Fruit fly (Drosophila melanogaster): ENCODE measurements around the gene CG31882.
A peak's percentile ranks its signal among the peaks of the same experiment; 100 is the strongest.

The CG31882 gene

DNA sequence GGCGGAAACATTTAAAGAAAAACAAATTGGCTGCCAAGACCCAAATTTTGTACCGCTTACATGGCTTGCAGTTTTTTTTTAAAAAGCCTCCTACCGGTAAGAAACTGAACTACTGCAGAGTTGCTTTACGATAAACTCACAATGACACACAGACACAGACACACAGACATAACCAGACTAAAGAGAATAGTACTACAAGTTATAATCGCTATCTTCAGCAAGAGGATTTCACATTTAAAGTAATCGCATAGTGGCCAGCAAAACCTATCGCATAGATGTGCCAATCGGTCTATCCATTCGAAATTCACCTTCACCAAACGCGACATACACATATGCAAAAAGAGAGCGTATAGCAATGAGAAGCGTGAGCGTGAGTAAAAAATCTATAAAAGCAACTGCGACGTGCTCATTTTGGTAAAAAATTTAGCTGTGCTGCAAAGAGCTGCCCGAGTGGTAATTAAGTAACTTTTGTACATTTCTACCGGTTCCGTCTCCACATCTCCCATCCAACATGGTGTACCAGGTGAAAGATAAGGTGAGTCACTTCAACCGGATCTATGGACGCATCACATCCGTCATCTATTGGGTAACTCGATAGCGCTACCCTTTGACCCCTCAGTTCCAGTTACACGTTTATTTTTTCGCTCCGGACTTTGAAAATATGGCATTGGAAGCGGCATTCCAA lies 11.9 kb downstream of the CG31882 start, which contains the start of gene Trx2:
Gene Trx2, plus strand, starts transcription at position 161 of the 685 bp plus-strand sequence.
- peak; percentile 55; the same call in 1 of the 2 replicates for TF ChIP-seq CG12605 (GFP tag; IDR thresholded peaks at IDR 0.05)
- TF ChIP-seq CG4496 (GFP tag; IDR thresholded peaks at IDR 0.05): peak; percentile 57
- no peak for TF ChIP-seq CG14655 (GFP tag; optimal IDR thresholded peaks at IDR 0.05)
- TF ChIP-seq CG13204 (GFP tag; optimal IDR thresholded peaks at IDR 0.05): peak; percentile 40
- TF ChIP-seq fd96Ca (GFP tag; IDR thresholded peaks at IDR 0.05): no peak
- no peak for TF ChIP-seq CG34367 (tag; optimal IDR thresholded peaks at IDR 0.05)
- TF ChIP-seq Ets98B (GFP tag; IDR thresholded peaks at IDR 0.05): peak; percentile 46; the same call in 1 of the 2 replicates
- TF ChIP-seq D1 (tag; optimal IDR thresholded peaks at IDR 0.05): no peak
- TF ChIP-seq gl (tag; optimal IDR thresholded peaks at IDR 0.05): no peak
- peak; percentile 23 for TF ChIP-seq Pif1B (GFP tag; optimal IDR thresholded peaks at IDR 0.05)
- peak; percentile 21 for TF ChIP-seq Pif1A (GFP tag; optimal IDR thresholded peaks at IDR 0.05)
- no peak for TF ChIP-seq CG10348 (GFP tag; IDR thresholded peaks at IDR 0.05)
- TF ChIP-seq CG32121 (GFP tag; IDR thresholded peaks at IDR 0.05): no peak
- TF ChIP-seq CG8159 (tag; optimal IDR thresholded peaks at IDR 0.05): no peak
- TF ChIP-seq CG8301 (tag; optimal IDR thresholded peaks at IDR 0.05): no peak
- TF ChIP-seq Snoo (tag; optimal IDR thresholded peaks at IDR 0.05): peak; percentile 16
- no peak for TF ChIP-seq CG9948 (tag; optimal IDR thresholded peaks at IDR 0.05)
- TF ChIP-seq EcR (GFP tag; optimal IDR thresholded peaks at IDR 0.05): no peak
- TF ChIP-seq CG17806 (tag; optimal IDR thresholded peaks at IDR 0.05): no peak
- TF ChIP-seq rn (GFP tag; IDR thresholded peaks at IDR 0.05): no peak
- no peak for TF ChIP-seq CG15710 (tag; optimal IDR thresholded peaks at IDR 0.05)

DNA sequence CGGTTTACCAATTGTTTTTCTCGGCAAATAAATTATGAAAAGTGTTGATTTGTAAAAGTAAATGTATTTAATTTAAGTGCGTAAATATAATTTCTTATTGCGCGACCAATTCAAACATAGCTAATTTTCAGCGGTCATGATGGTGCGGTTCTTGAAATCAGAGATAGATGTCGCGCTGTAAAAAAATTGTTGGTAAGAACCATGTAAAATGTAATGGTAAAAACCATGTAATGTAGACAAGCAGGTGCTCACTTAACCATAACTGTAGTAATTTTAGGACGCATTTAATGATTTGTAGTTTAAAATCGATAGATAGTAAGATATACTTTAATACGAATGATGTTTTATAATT lies 12.5 kb downstream of the CG31882 start:
- TF ChIP-seq Pif1A (GFP tag; optimal IDR thresholded peaks at IDR 0.05) (no peak), CG34367 (tag; optimal IDR thresholded peaks at IDR 0.05) (no peak), CG12605 (GFP tag; IDR thresholded peaks at IDR 0.05) (no peak), CG32121 (GFP tag; IDR thresholded peaks at IDR 0.05) (no peak), Pif1B (GFP tag; optimal IDR thresholded peaks at IDR 0.05) (no peak), CG10348 (GFP tag; IDR thresholded peaks at IDR 0.05) (no peak), Snoo (tag; optimal IDR thresholded peaks at IDR 0.05) (no peak)

DNA sequence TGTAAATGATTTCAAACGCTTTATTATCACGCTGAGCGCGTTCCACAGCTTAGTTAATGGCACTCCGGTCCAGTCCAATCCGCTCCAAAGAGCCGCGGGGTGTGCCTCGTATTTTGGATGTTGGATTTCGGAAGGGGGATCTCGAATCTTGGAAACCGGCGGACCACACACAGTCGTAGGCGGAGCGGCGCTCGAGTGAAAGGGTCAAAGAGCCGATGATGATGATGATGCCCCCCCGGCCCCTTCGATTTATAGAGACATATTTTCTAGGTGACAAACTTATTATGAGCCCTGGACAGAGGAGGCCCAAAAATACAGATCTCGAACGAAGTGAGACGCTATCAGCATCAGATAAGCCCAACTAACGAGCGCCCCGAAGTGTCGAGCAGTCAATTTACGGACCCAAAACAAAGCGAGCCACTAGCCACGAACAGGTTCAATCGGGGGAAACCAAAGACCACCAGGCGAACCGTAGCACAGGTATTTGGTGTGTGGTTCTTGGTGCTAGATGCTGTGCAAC lies 15.7 kb downstream of the CG31882 start:
- TF ChIP-seq CG10348 (GFP tag; IDR thresholded peaks at IDR 0.05) (no peak), Snoo (tag; optimal IDR thresholded peaks at IDR 0.05) (no peak), D1 (tag; optimal IDR thresholded peaks at IDR 0.05) (no peak), CG8159 (tag; optimal IDR thresholded peaks at IDR 0.05) (no peak), fd96Ca (GFP tag; IDR thresholded peaks at IDR 0.05) (no peak), Pif1A (GFP tag; optimal IDR thresholded peaks at IDR 0.05) (no peak), Ets98B (GFP tag; IDR thresholded peaks at IDR 0.05) (no peak), CG32121 (GFP tag; IDR thresholded peaks at IDR 0.05) (no peak), CG17806 (tag; optimal IDR thresholded peaks at IDR 0.05) (no peak), rn (GFP tag; IDR thresholded peaks at IDR 0.05) (no peak), CG12605 (GFP tag; IDR thresholded peaks at IDR 0.05) (no peak), CG8301 (tag; optimal IDR thresholded peaks at IDR 0.05) (no peak)

DNA sequence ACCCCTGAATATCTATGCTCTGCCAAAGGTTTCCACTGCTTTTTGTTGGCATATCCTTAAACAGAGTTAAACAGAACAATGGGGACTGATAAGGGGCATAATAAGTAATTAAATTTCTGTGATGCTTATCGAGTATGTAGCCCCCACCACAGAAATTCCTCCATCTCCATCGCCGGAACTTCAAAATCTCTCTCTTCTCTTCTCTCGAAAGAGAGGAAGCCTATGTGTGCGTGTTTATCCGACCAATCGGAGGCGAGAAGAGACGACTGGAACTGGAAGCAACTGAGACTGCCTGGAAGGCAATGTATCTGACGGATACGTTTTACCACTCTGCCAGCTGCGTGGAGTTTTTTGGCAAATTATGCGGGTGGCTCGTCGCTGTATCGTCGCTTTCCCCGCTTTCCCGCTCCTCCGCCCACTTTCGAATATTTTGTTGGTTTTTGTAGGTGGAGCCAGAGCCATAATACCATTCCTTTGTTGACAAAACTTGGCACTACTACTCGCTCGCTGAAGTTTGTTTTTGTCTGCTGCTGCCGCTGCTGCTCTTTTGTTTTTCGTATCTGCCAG lies 17.0 kb downstream of the CG31882 start, which contains the start of gene gcm2:
Gene gcm2, plus strand, starts transcription at position 566 of the 567 bp plus-strand sequence.
- peak; percentile 10 for TF ChIP-seq CG13204 (GFP tag; optimal IDR thresholded peaks at IDR 0.05)
- TF ChIP-seq D1 (tag; optimal IDR thresholded peaks at IDR 0.05): no peak
- TF ChIP-seq EcR (GFP tag; optimal IDR thresholded peaks at IDR 0.05): no peak

DNA sequence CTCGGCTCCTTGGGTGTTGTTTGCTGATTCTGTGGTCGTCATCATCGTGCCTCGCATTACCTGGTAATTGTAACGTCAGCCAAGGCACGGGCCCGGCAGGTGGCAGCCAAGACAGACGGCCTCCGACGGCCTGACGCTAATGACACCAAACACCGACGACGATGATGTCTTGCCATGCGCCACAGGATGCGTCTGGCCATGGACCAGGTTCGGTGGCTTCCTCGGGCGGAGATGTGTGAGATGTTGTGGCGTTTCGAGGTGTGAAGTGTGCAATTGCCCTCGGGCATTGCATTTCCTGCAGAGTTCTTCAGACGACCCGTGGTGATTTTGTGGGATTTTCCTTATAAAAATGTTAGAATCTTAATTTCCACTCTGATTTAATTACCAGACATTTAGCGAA lies 23.0 kb downstream of the CG31882 start:
- TF ChIP-seq Snoo (tag; optimal IDR thresholded peaks at IDR 0.05): no peak
- no peak for TF ChIP-seq CG17806 (tag; optimal IDR thresholded peaks at IDR 0.05)
- no peak for TF ChIP-seq Pif1B (GFP tag; optimal IDR thresholded peaks at IDR 0.05)
- TF ChIP-seq CG12605 (GFP tag; IDR thresholded peaks at IDR 0.05): no peak
- TF ChIP-seq CG8301 (tag; optimal IDR thresholded peaks at IDR 0.05): no peak
- no peak for TF ChIP-seq CG10348 (GFP tag; IDR thresholded peaks at IDR 0.05)
- TF ChIP-seq rn (GFP tag; IDR thresholded peaks at IDR 0.05): no peak
- TF ChIP-seq CG13204 (GFP tag; optimal IDR thresholded peaks at IDR 0.05): no peak

DNA sequence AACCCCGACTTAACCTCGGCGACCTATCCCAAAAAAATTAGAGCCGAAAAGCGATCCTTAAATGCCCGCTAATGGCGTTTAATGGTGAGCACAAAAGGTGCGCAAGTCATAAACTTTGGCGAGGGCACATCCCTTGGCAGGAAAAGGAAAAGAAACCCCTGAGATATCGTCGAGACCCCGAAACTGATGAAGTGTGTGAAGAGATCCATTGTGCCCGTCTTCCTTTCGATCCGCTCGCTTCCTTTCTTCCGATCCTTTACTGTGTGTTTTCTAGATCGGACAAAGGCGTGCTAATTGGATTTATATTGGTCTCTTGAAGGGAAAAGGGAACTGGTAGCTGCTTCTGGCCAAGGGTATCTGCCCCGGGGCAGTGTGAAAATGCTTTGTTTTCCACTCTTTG lies 23.9 kb downstream of the CG31882 start:
- TF ChIP-seq CG10348 (GFP tag; IDR thresholded peaks at IDR 0.05) (no peak), CG15710 (tag; optimal IDR thresholded peaks at IDR 0.05) (no peak), D1 (tag; optimal IDR thresholded peaks at IDR 0.05) (no peak), CG14655 (GFP tag; optimal IDR thresholded peaks at IDR 0.05) (no peak)

DNA sequence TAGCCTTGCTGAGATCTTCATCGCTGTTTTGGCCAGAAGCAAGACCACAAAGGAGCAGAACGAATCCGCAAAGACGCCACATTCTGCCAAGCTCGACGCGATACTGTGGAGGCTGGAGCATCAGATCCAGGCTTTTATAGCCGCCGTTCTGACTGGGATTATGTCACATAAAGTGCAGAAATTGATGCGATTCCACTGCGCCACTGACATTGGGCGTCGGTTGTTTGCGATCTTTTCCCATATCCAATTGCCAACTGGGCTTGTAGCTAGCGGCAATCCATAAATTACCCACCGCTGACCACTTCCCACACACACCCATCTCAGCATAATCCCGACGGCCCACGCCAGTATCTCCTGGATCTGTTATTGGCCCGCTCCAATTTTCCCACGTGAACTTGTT lies 24.3 kb downstream of the CG31882 start, which contains the start of gene CG4382:
Gene CG4382, minus strand, starts transcription at position 101 of the 400 bp plus-strand sequence.
- TF ChIP-seq CG32121 (GFP tag; IDR thresholded peaks at IDR 0.05) (no peak), CG15710 (tag; optimal IDR thresholded peaks at IDR 0.05) (no peak), Pif1B (GFP tag; optimal IDR thresholded peaks at IDR 0.05) (no peak), CG12605 (GFP tag; IDR thresholded peaks at IDR 0.05) (no peak), CG4496 (GFP tag; IDR thresholded peaks at IDR 0.05) (no peak), Snoo (tag; optimal IDR thresholded peaks at IDR 0.05) (no peak), CG14655 (GFP tag; optimal IDR thresholded peaks at IDR 0.05) (no peak), CG8159 (tag; optimal IDR thresholded peaks at IDR 0.05) (no peak), fd96Ca (GFP tag; IDR thresholded peaks at IDR 0.05) (no peak), CG34367 (tag; optimal IDR thresholded peaks at IDR 0.05) (no peak), rn (GFP tag; IDR thresholded peaks at IDR 0.05) (no peak), EcR (GFP tag; optimal IDR thresholded peaks at IDR 0.05) (no peak), Ets98B (GFP tag; IDR thresholded peaks at IDR 0.05) (no peak), CG8301 (tag; optimal IDR thresholded peaks at IDR 0.05) (no peak), CG10348 (GFP tag; IDR thresholded peaks at IDR 0.05) (no peak), CG13204 (GFP tag; optimal IDR thresholded peaks at IDR 0.05) (no peak), CG9948 (tag; optimal IDR thresholded peaks at IDR 0.05) (no peak), D1 (tag; optimal IDR thresholded peaks at IDR 0.05) (no peak), CG17806 (tag; optimal IDR thresholded peaks at IDR 0.05) (no peak), Pif1A (GFP tag; optimal IDR thresholded peaks at IDR 0.05) (no peak)
